Worm (Caenorhabditis elegans) whole organism, young adult: ENCODE results near the gene T07C4.3.
A peak's percentile ranks its signal among the peaks of the same experiment; 100 is the strongest.

Experiments used
- B0019.2 ChIP-seq: fragments of 200-800 bp; sonication (Bioruptor generic); conservative IDR thresholded peaks from 2 replicates; pipeline ENCODE4 v1.3.6; 2022; ENCODE audit warnings: missing genetic modification reagents, missing genetic modification characterization, missing compliant biosample characterization
- B0336.3 ChIP-seq: fragments of 200-800 bp; sonication (Bioruptor generic); IDR thresholded peaks from 2 replicates; pipeline ENCODE4 v1.3.6; 2022; ENCODE audit warnings: missing genetic modification characterization, missing compliant biosample characterization
- C06A6.2 ChIP-seq: fragments of 200-800 bp; sonication (Bioruptor generic); conservative IDR thresholded peaks from 2 replicates; pipeline ENCODE4 v1.3.6; 2022; ENCODE audit warnings: missing genetic modification characterization, missing compliant biosample characterization
- C17E4.6 ChIP-seq: fragments of 200-800 bp; sonication (Bioruptor generic); IDR thresholded peaks from 2 replicates; pipeline ENCODE4 v1.3.6; 2022; ENCODE audit warnings: missing genetic modification reagents, missing genetic modification characterization, missing compliant biosample characterization
- D2030.7 ChIP-seq: fragments of 200-800 bp; sonication (Bioruptor generic); IDR thresholded peaks from 2 replicates; pipeline ENCODE4 v1.3.6; 2022; ENCODE audit warnings: missing genetic modification reagents, missing genetic modification characterization, missing compliant biosample characterization
- F23B12.7 ChIP-seq: sonication (generic microtip); optimal IDR thresholded peaks from 2 replicates; lab custom pipeline; 2017; ENCODE audit warnings: missing genetic modification characterization, mild to moderate bottlenecking, missing compliant biosample characterization, antibody characterized with exemption, moderate library complexity; ENCODE audit not compliant: insufficient read depth
- F33H1.4 ChIP-seq: fragments of 200-800 bp; sonication (Bioruptor generic); IDR thresholded peaks from 2 replicates; pipeline ENCODE4 v1.3.6; 2022; ENCODE audit warnings: missing genetic modification reagents, missing genetic modification characterization, missing compliant biosample characterization
- F37B4.10 ChIP-seq: fragments of 200-800 bp; sonication (Bioruptor generic); IDR thresholded peaks from 2 replicates; pipeline ENCODE4 v1.3.6; 2022; ENCODE audit warnings: missing genetic modification characterization, missing compliant biosample characterization
- K11D2.4 ChIP-seq: fragments of 200-800 bp; sonication (Bioruptor generic); IDR thresholded peaks from 2 replicates; pipeline ENCODE4 v1.3.6; 2022; ENCODE audit warnings: missing genetic modification reagents, missing genetic modification characterization, missing compliant biosample characterization
- K12H6.12 ChIP-seq: fragments of 200-800 bp; sonication (Bioruptor generic); optimal IDR thresholded peaks from 2 replicates; lab custom pipeline; 2018; ENCODE audit warnings: mild to moderate bottlenecking, missing genetic modification characterization, missing compliant biosample characterization
- Y79H2A.3 ChIP-seq: fragments of 200-800 bp; sonication (Bioruptor generic); conservative IDR thresholded peaks from 2 replicates; pipeline ENCODE4 v1.3.6; 2022; ENCODE audit warnings: missing genetic modification reagents, missing genetic modification characterization, missing compliant biosample characterization
- Y95B8A.8 ChIP-seq: fragments of 200-800 bp; sonication (Bioruptor generic); IDR thresholded peaks from 2 replicates; pipeline ENCODE4 v1.3.6; 2022; ENCODE audit warnings: missing genetic modification reagents, missing genetic modification characterization, missing compliant biosample characterization
- attf-5 ChIP-seq: fragments of 200-800 bp; sonication (Bioruptor generic); optimal IDR thresholded peaks from 2 replicates; lab custom pipeline; 2018; ENCODE audit warnings: mild to moderate bottlenecking, missing genetic modification characterization, missing compliant biosample characterization
- cebp-1 ChIP-seq, 2 experiments: fragments of 200-800 bp in 1 of 2; sonication (Bioruptor generic) in 1 of 2; sonication (generic microtip) in 1 of 2; IDR thresholded peaks in 1 of 2; optimal IDR thresholded peaks in 1 of 2; 2 replicates each; pipeline versions ENCODE4 v1.3.6 to Lab custom; 2017 to 2022; ENCODE audit warnings: missing compliant biosample characterization in 2 of 2, missing genetic modification characterization in 2 of 2, mild to moderate bottlenecking in 1 of 2, missing genetic modification reagents in 1 of 2, moderate library complexity in 1 of 2
- ceh-100 ChIP-seq: fragments of 200-800 bp; sonication (Bioruptor generic); IDR thresholded peaks from 2 replicates; pipeline ENCODE4 v1.3.6; 2022; ENCODE audit warnings: missing genetic modification reagents, missing genetic modification characterization, missing compliant biosample characterization
- ceh-27 ChIP-seq: fragments of 200-800 bp; sonication (Bioruptor generic); optimal IDR thresholded peaks from 2 replicates; lab custom pipeline; 2018; ENCODE audit warnings: mild to moderate bottlenecking, missing genetic modification characterization, moderate library complexity, missing compliant biosample characterization
- ceh-91 ChIP-seq: fragments of 200-800 bp; sonication (Bioruptor generic); IDR thresholded peaks from 2 replicates; pipeline ENCODE4 v1.3.6; 2022; ENCODE audit warnings: missing genetic modification reagents, missing genetic modification characterization, missing compliant biosample characterization
- dox-1 ChIP-seq: fragments of 200-800 bp; sonication (Bioruptor generic); IDR thresholded peaks from 2 replicates; pipeline ENCODE4 v1.3.6; 2022; ENCODE audit warnings: missing genetic modification reagents, missing genetic modification characterization, missing compliant biosample characterization
- hmg-1.2 ChIP-seq: fragments of 200-800 bp; sonication (Bioruptor generic); IDR thresholded peaks from 2 replicates; pipeline ENCODE4 v1.3.6; 2022; ENCODE audit warnings: missing genetic modification reagents, missing genetic modification characterization, missing compliant biosample characterization
- hrde-1 ChIP-seq: sonication (generic microtip); optimal IDR thresholded peaks from 2 replicates; lab custom pipeline; 2016; ENCODE audit warnings: missing genetic modification characterization, mild to moderate bottlenecking, missing compliant biosample characterization, moderate library complexity, missing genotype, missing genetic modification reagents, borderline replicate concordance
- let-607 ChIP-seq, 2 experiments: fragments of 200-800 bp in 1 of 2; sonication (Bioruptor generic) in 1 of 2; sonication (generic microtip) in 1 of 2; optimal IDR thresholded peaks; 2 replicates each; lab custom pipeline; 2016 to 2018; ENCODE audit warnings: mild to moderate bottlenecking in 2 of 2, missing compliant biosample characterization in 2 of 2, missing genetic modification characterization in 2 of 2, moderate library complexity in 2 of 2, missing genotype in 1 of 2
- lin-35 ChIP-seq, 3 experiments: fragments of 150-350 bp in 2 of 3; sonication (generic microtip) in 1 of 3; optimal IDR thresholded peaks; 2 replicates each; lab custom pipeline; 2014 to 2018; ENCODE audit warnings: missing biosample characterization in 3 of 3, missing genetic modification characterization in 3 of 3, missing genetic modification reagents in 3 of 3
- lin-54 ChIP-seq: fragments of 200-800 bp; sonication (Bioruptor generic); optimal IDR thresholded peaks from 2 replicates; lab custom pipeline; 2018; ENCODE audit warnings: mild to moderate bottlenecking, missing genetic modification characterization, missing compliant biosample characterization
- lir-1 ChIP-seq: fragments of 200-800 bp; sonication (Bioruptor generic); conservative IDR thresholded peaks from 2 replicates; pipeline ENCODE4 v1.3.6; 2022; ENCODE audit warnings: missing genetic modification reagents, missing genetic modification characterization, missing compliant biosample characterization
- lsl-1 ChIP-seq: fragments of 200-800 bp; sonication (Bioruptor generic); optimal IDR thresholded peaks from 2 replicates; lab custom pipeline; 2018; ENCODE audit warnings: mild to moderate bottlenecking, missing genetic modification characterization, moderate library complexity, missing compliant biosample characterization
- madf-6 ChIP-seq: fragments of 200-800 bp; sonication (Bioruptor generic); IDR thresholded peaks from 2 replicates; pipeline ENCODE4 v1.3.6; 2022; ENCODE audit warnings: missing genetic modification reagents, missing genetic modification characterization, missing compliant biosample characterization
- mcd-1 ChIP-seq: fragments of 200-800 bp; sonication (Bioruptor generic); IDR thresholded peaks from 2 replicates; pipeline ENCODE4 v1.3.6; 2022; ENCODE audit warnings: missing genetic modification reagents, missing genetic modification characterization, missing compliant biosample characterization
- nhr-80 ChIP-seq: sonication (generic microtip); optimal IDR thresholded peaks from 2 replicates; lab custom pipeline; 2016; ENCODE audit warnings: missing genetic modification characterization, missing compliant biosample characterization
- pbrm-1 ChIP-seq: fragments of 200-800 bp; sonication (Bioruptor generic); IDR thresholded peaks from 2 replicates; pipeline ENCODE4 v1.3.6; 2022; ENCODE audit warnings: missing genetic modification reagents, missing genetic modification characterization, missing compliant biosample characterization
- rcor-1 ChIP-seq: fragments of 200-800 bp; sonication (Bioruptor generic); IDR thresholded peaks from 2 replicates; pipeline ENCODE4 v1.3.6; 2022; ENCODE audit warnings: missing genetic modification reagents, missing genetic modification characterization, missing compliant biosample characterization
- snpc-1.1 ChIP-seq: sonication (generic microtip); optimal IDR thresholded peaks from 2 replicates; lab custom pipeline; 2017; ENCODE audit warnings: missing genetic modification characterization, mild to moderate bottlenecking, missing compliant biosample characterization, antibody characterized with exemption, moderate library complexity, missing genotype, missing genetic modification reagents; ENCODE audit not compliant: insufficient read depth
- snpc-3.4 ChIP-seq: sonication (generic microtip); optimal IDR thresholded peaks from 2 replicates; lab custom pipeline; 2017; ENCODE audit warnings: missing genetic modification characterization, mild to moderate bottlenecking, missing compliant biosample characterization, antibody characterized with exemption, moderate library complexity, missing genotype, missing genetic modification reagents
- snpc-4 ChIP-seq, 5 experiments: fragments of 150-350 bp in 1 of 5; sonication (generic microtip) in 4 of 5; optimal IDR thresholded peaks; 2 replicates each; lab custom pipeline; 2014 to 2018; ENCODE audit warnings: missing genetic modification characterization in 5 of 5, missing biosample characterization in 3 of 5, antibody characterized with exemption in 2 of 5, mild to moderate bottlenecking in 2 of 5, missing compliant biosample characterization in 2 of 5, missing genotype in 2 of 5, moderate library complexity in 2 of 5, missing genetic modification reagents in 1 of 5
- somi-1 ChIP-seq: fragments of 200-800 bp; sonication (Bioruptor generic); optimal IDR thresholded peaks from 2 replicates; lab custom pipeline; 2018; ENCODE audit warnings: mild to moderate bottlenecking, missing genetic modification characterization, missing compliant biosample characterization
- tbp1 ChIP-seq: fragments of 200-800 bp; sonication (Bioruptor generic); optimal IDR thresholded peaks from 2 replicates; lab custom pipeline; 2018; ENCODE audit warnings: mild to moderate bottlenecking, missing genetic modification characterization, missing compliant biosample characterization
- ztf-18 ChIP-seq: sonication (generic microtip); optimal IDR thresholded peaks from 2 replicates; lab custom pipeline; 2016; ENCODE audit warnings: missing genotype, mild to moderate bottlenecking, missing genetic modification characterization, missing compliant biosample characterization
- ztf-28 ChIP-seq: fragments of 200-800 bp; sonication (Bioruptor generic); IDR thresholded peaks from 2 replicates; pipeline ENCODE4 v1.3.6; 2022; ENCODE audit warnings: missing genetic modification reagents, missing genetic modification characterization, missing compliant biosample characterization
- ztf-6 ChIP-seq: fragments of 200-800 bp; sonication (Bioruptor generic); IDR thresholded peaks from 2 replicates; pipeline ENCODE4 v1.3.6; 2022; ENCODE audit warnings: missing genetic modification reagents, missing genetic modification characterization, missing compliant biosample characterization

T07C4.3 gene

DNA sequence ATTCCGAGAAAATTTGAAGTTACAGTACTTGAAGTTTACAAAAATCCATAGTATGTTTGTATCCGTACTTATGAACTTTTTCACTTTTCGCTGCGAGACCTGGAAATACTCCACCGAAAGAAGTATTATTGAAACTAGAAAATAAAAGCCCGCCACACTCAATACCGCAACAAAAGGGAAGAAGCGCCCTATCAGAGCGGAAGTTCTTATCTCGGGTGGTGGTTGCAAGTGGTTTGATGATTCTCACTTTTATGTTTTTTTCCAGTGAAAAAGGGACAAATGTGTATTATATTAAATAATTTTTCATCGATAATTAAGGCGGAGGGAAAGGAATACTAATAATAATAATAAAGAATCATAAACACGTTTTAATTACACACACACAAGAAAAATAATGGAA is 37.7 kb upstream of the T07C4.3 start:
- TF ChIP-seq nhr-80 = peak; percentile 24
- no peak for TF ChIP-seq K12H6.12 (tag; lab: Kevin White, UChicago)
- TF ChIP-seq ztf-18 (tag; lab: Kevin White, UChicago) = peak; percentile 0

DNA sequence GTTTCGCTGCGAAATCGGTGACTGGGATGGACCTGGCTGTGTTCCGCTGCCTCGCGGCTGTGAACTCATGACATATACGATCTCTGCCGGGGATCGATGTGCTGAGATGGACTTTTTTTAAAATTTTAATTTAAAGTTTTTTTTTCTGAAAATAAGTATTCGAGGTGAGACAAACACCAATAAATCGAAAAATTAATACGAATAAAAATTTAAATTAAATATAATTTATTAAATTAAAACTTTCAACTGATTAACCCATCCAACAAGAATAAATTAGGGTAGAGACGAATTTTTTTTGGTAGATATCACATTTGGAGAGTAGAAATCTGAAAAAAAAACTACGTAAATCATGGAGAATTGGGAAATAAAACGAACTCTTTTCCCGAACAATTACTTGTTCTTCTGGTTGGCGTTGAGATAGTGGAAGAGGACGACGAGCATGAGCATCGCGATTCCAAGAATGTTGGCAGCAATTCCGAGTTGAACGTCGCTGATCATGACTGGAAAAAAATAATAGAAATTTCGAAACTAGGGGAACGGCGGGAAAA is 33.8 kb upstream of the T07C4.3 start, which contains the start of the genes unc-50 and ostf-4:
Gene unc-50, minus strand, starts transcription at position 101 of the 548 bp plus-strand sequence.
Gene ostf-4, minus strand, starts transcription at position 498 of the 548 bp plus-strand sequence.
- TF ChIP-seq ztf-18 (tag; lab: Kevin White, UChicago) (no peak), C17E4.6 (GFP tag; lab: Robert Waterston, UW) (no peak)

DNA sequence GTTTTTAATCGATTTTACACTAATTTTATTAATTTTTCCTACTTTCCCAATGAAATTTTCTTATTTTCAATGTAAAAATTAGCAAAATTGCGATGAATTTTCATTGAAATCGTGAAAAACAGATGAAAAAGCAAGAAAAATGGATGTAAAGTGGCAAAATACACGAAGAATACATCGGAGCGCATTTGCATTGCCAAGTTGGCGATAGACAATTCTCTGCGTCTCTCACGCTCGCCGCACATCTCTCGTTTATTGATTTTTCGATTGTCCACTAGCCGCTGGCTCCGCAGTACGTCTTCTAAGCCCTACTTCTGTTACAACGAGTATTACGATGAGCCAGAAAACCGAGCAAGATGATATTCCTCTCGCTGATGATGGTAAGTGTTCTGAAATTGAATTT is 33.2 kb upstream of the T07C4.3 start, which contains the start of gene unc-69:
Gene unc-69, plus strand, starts transcription at position 185 of the 400 bp plus-strand sequence.
- no peak for TF ChIP-seq K11D2.4 (GFP tag; lab: Robert Waterston, UW)
- no peak for TF ChIP-seq somi-1 (GFP tag; lab: Kevin White, UChicago)
- TF ChIP-seq D2030.7 (GFP tag; lab: Robert Waterston, UW) = peak; percentile 31; the same call in 1 of the 2 replicates
- TF ChIP-seq hmg-1.2 = peak; percentile 95
- TF ChIP-seq ceh-27 (GFP tag; lab: Kevin White, UChicago) = peak; percentile 48
- TF ChIP-seq snpc-4 (GFP tag; optimal IDR thresholded peaks at IDR 0.05; lab: Kevin White, UChicago) = no peak
- peak in 3 of 4 experiments; percentile 6 to 28 (median 7) for TF ChIP-seq snpc-4 (tag; optimal IDR thresholded peaks at IDR 0.05; lab: Kevin White, UChicago)
- no peak for TF ChIP-seq ceh-100
- TF ChIP-seq lin-35 (GFP tag; optimal IDR thresholded peaks at IDR 0.05; lab: Kevin White, UChicago) = peak in 1 of 3 experiments; percentile 26
- TF ChIP-seq dox-1 (GFP tag; lab: Robert Waterston, UW) = 0 out of 2 replicates have a peak, but pooled peaks have one; percentile 24
- peak; percentile 33 for TF ChIP-seq ztf-18 (tag; lab: Kevin White, UChicago)
- TF ChIP-seq C06A6.2 (GFP tag; lab: Robert Waterston, UW) = no peak
- TF ChIP-seq hrde-1 (tag; lab: Kevin White, UChicago) = no peak
- TF ChIP-seq mcd-1 = peak; percentile 88
- peak; percentile 28 for TF ChIP-seq lin-54
- no peak for TF ChIP-seq snpc-1.1 (tag; lab: Kevin White, UChicago)
- peak; percentile 12 to 48 for TF ChIP-seq let-607 (tag; optimal IDR thresholded peaks at IDR 0.05; lab: Kevin White, UChicago)
- no peak for TF ChIP-seq cebp-1 (GFP tag; IDR thresholded peaks at IDR 0.05; lab: Robert Waterston, UW)
- peak; percentile 42 for TF ChIP-seq cebp-1 (tag; optimal IDR thresholded peaks at IDR 0.05; lab: Kevin White, UChicago)
- TF ChIP-seq F23B12.7 (tag; lab: Kevin White, UChicago) = peak; percentile 43
- TF ChIP-seq snpc-3.4 (tag; lab: Kevin White, UChicago) = peak; percentile 9
- no peak for TF ChIP-seq ztf-6
- peak; percentile 52 for TF ChIP-seq lsl-1 (GFP tag; lab: Kevin White, UChicago)
- TF ChIP-seq attf-5 (GFP tag; lab: Kevin White, UChicago) = peak; percentile 30
- TF ChIP-seq F33H1.4 (GFP tag; lab: Robert Waterston, UW) = peak; percentile 27; the same call in 1 of the 2 replicates

DNA sequence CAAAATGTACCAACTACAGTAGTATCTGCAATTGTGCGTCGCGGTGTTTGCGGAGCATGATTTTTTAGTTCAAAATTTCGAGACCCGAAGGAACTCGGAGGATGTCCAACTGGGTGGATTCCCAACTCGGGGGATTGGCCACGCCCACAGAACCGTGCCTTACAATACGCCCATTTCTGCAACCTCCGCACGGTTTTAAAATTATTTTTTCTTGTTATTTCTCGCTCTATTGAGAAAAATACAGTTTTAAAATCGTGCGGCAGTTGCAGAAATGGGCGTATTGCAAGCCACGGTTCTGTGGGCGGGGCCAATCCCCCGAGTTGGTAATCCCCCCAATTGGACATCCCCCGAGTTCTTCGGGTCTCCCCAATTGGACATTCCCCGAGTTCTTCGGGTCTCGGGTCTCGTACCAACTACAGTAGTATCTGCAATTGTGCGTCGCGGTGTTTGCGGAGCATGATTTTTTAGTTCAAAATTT is 31.7 kb upstream of the T07C4.3 start:
- TF ChIP-seq lir-1 = 0 out of 2 replicates have a peak, but pooled peaks have one; percentile 44
- peak; percentile 38 for TF ChIP-seq B0019.2 (GFP tag; lab: Robert Waterston, UW)
- TF ChIP-seq Y95B8A.8 = peak; percentile 69; the same call in 1 of the 2 replicates
- peak; percentile 95 for TF ChIP-seq D2030.7 (GFP tag; lab: Robert Waterston, UW)
- TF ChIP-seq pbrm-1 (GFP tag; lab: Robert Waterston, UW) = peak; percentile 64; the same call in 1 of the 2 replicates
- peak; percentile 75 for TF ChIP-seq ceh-91 (GFP tag; lab: Robert Waterston, UW)
- peak; percentile 70 for TF ChIP-seq rcor-1 (GFP tag; lab: Robert Waterston, UW)
- TF ChIP-seq snpc-3.4 (tag; lab: Kevin White, UChicago) = peak; percentile 41
- peak; percentile 60; the same call in 1 of the 2 replicates for TF ChIP-seq ztf-28 (GFP tag; lab: Robert Waterston, UW)
- TF ChIP-seq madf-6 (GFP tag; lab: Robert Waterston, UW) = peak; percentile 88
- 0 out of 2 replicates have a peak, but pooled peaks have one; percentile 58 for TF ChIP-seq F37B4.10 (GFP tag; lab: Robert Waterston, UW)
- 0 out of 2 replicates have a peak, but pooled peaks have one; percentile 9 for TF ChIP-seq B0336.3 (GFP tag; lab: Robert Waterston, UW)
- TF ChIP-seq ztf-18 (tag; lab: Kevin White, UChicago) = peak; percentile 67
- TF ChIP-seq hmg-1.2 = peak; percentile 49
- peak; percentile 37 for TF ChIP-seq lin-54
- TF ChIP-seq tbp1 = peak; percentile 6
- TF ChIP-seq Y79H2A.3 (GFP tag; lab: Robert Waterston, UW) = peak; percentile 41; the same call in 1 of the 2 replicates
